Fruit fly (Drosophila melanogaster) whole organism, embryonic: ENCODE measurements around the gene SCOT.

Source experiments
- CG10274 ChIP-seq: fragments of 200-800 bp; sonication (Bioruptor generic); optimal IDR thresholded peaks from 3 replicates; lab custom pipeline; 2017; ENCODE audit warnings: missing biosample characterization, mild to moderate bottlenecking, missing genetic modification characterization
- CG10543 ChIP-seq: fragments of 200-800 bp; sonication (Bioruptor generic); optimal IDR thresholded peaks from 3 replicates; lab custom pipeline; 2017; ENCODE audit warnings: missing biosample characterization, mild to moderate bottlenecking, missing genetic modification characterization, moderate library complexity
- CG10565 ChIP-seq: fragments of 200-800 bp; sonication (Bioruptor generic); optimal IDR thresholded peaks from 3 replicates; lab custom pipeline; 2016; ENCODE audit warnings: missing biosample characterization, mild to moderate bottlenecking, missing genetic modification characterization
- CG12391 ChIP-seq: fragments of 200-800 bp; sonication (Bioruptor generic); optimal IDR thresholded peaks from 3 replicates; lab custom pipeline; 2018; ENCODE audit warnings: missing biosample characterization, mild to moderate bottlenecking, missing genetic modification characterization, moderate library complexity
- CG15073 ChIP-seq: fragments of 200-800 bp; sonication (Bioruptor generic); optimal IDR thresholded peaks from 2 replicates; lab custom pipeline; 2016; ENCODE audit warnings: missing biosample characterization, missing genetic modification characterization
- CG17568 ChIP-seq: fragments of 200-800 bp; sonication (Bioruptor generic); optimal IDR thresholded peaks from 2 replicates; lab custom pipeline; 2018; ENCODE audit warnings: missing biosample characterization, mild to moderate bottlenecking, missing genetic modification characterization, moderate library complexity
- CG18764 ChIP-seq: fragments of 200-800 bp; sonication (Bioruptor generic); optimal IDR thresholded peaks from 3 replicates; lab custom pipeline; 2016; ENCODE audit warnings: missing biosample characterization, missing genetic modification characterization
- CG2875 ChIP-seq: fragments of 200-800 bp; sonication (Bioruptor generic); optimal IDR thresholded peaks from 2 replicates; lab custom pipeline; 2017; ENCODE audit warnings: missing biosample characterization, mild to moderate bottlenecking, missing genetic modification characterization, missing genetic modification reagents
- CG3163 ChIP-seq: fragments of 200-800 bp; sonication (Bioruptor generic); optimal IDR thresholded peaks from 3 replicates; lab custom pipeline; 2016; ENCODE audit warnings: missing biosample characterization, missing genetic modification characterization
- CG42726 ChIP-seq: fragments of 200-800 bp; sonication (Bioruptor generic); IDR thresholded peaks from 2 replicates; pipeline ENCODE4 v1.3.6; 2022; ENCODE audit warnings: missing biosample characterization, missing genetic modification characterization; ENCODE audit not compliant: partially characterized antibody
- CG4617 ChIP-seq: fragments of 200-800 bp; sonication (Bioruptor generic); optimal IDR thresholded peaks from 3 replicates; lab custom pipeline; 2016; ENCODE audit warnings: missing biosample characterization, missing genetic modification characterization, borderline replicate concordance
- CG4730 ChIP-seq: fragments of 200-800 bp; sonication (Bioruptor generic); IDR thresholded peaks from 2 replicates; pipeline ENCODE4 v1.3.6; 2022; ENCODE audit warnings: missing biosample characterization, missing genetic modification characterization
- CG6175 ChIP-seq: fragments of 200-800 bp; sonication (Bioruptor generic); IDR thresholded peaks from 3 replicates; pipeline ENCODE4 v1.3.6; 2022; ENCODE audit warnings: missing biosample characterization, missing genetic modification characterization
- CG7839 ChIP-seq: fragments of 200-800 bp; sonication (Bioruptor generic); optimal IDR thresholded peaks from 3 replicates; lab custom pipeline; 2018; ENCODE audit warnings: missing biosample characterization, mild to moderate bottlenecking, missing genetic modification characterization, moderate library complexity
- CG8290 ChIP-seq, 3 experiments: fragments of 200-800 bp; sonication (Bioruptor generic); optimal IDR thresholded peaks; 2 replicates each; lab custom pipeline; 2016 to 2019; ENCODE audit warnings: missing biosample characterization in 3 of 3, missing genetic modification characterization in 3 of 3, mild to moderate bottlenecking in 2 of 3, moderate library complexity in 1 of 3
- Deaf1 ChIP-seq: fragments of 200-800 bp; optimal IDR thresholded peaks from 3 replicates; lab custom pipeline; 2019; ENCODE audit warnings: missing biosample characterization, mild to moderate bottlenecking, missing genetic modification characterization, moderate library complexity
- Dp ChIP-seq: fragments of 200-800 bp; sonication (Bioruptor generic); optimal IDR thresholded peaks from 2 replicates; lab custom pipeline; 2018; ENCODE audit warnings: missing biosample characterization, mild to moderate bottlenecking, missing genetic modification characterization, moderate library complexity
- Gug ChIP-seq: fragments of 200-800 bp; sonication (Bioruptor generic); IDR thresholded peaks from 4 replicates; pipeline ENCODE4 v1.3.6; 2022; ENCODE audit warnings: missing biosample characterization, missing genetic modification characterization
- HLH3B ChIP-seq: fragments of 200-800 bp; sonication (Bioruptor generic); IDR thresholded peaks from 2 replicates; pipeline ENCODE4 v1.3.6; 2022; ENCODE audit warnings: missing biosample characterization, missing genetic modification characterization
- Mrtf ChIP-seq: fragments of 200-800 bp; sonication (Bioruptor generic); IDR thresholded peaks from 3 replicates; pipeline ENCODE4 v1.3.6; 2022; ENCODE audit warnings: missing biosample characterization, missing genetic modification characterization
- Spps ChIP-seq: fragments of 200-800 bp; sonication (Bioruptor generic); optimal IDR thresholded peaks from 2 replicates; lab custom pipeline; 2018; ENCODE audit warnings: missing biosample characterization, mild to moderate bottlenecking, missing genetic modification characterization
- Xrp1 ChIP-seq: fragments of 200-800 bp; sonication (Bioruptor generic); IDR thresholded peaks from 2 replicates; pipeline ENCODE4 v1.3.6; 2022; ENCODE audit warnings: missing biosample characterization, missing genetic modification characterization
- al ChIP-seq: fragments of 200-800 bp; sonication (Bioruptor generic); IDR thresholded peaks from 2 replicates; pipeline ENCODE4 v1.3.6; 2022; ENCODE audit warnings: missing biosample characterization, missing genetic modification characterization
- ase ChIP-seq: fragments of 200-800 bp; sonication (Bioruptor generic); IDR thresholded peaks from 3 replicates; pipeline ENCODE4 v1.3.6; 2022; ENCODE audit warnings: missing biosample characterization, missing genetic modification characterization
- bcd ChIP-seq: fragments of 200-800 bp; sonication (Bioruptor generic); optimal IDR thresholded peaks from 2 replicates; lab custom pipeline; 2017; ENCODE audit warnings: missing biosample characterization, mild to moderate bottlenecking, missing genetic modification characterization
- bigmax ChIP-seq: fragments of 200-800 bp; sonication (Bioruptor generic); optimal IDR thresholded peaks from 2 replicates; lab custom pipeline; 2018; ENCODE audit warnings: missing biosample characterization, mild to moderate bottlenecking, missing genetic modification characterization
- crp ChIP-seq, 2 experiments: fragments of 200-800 bp; sonication (Bioruptor generic); optimal IDR thresholded peaks; 2 replicates in 1 of 2; 3 replicates in 1 of 2; lab custom pipeline; 2017; ENCODE audit warnings: missing biosample characterization in 2 of 2, missing genetic modification characterization in 2 of 2, mild to moderate bottlenecking in 1 of 2, moderate library complexity in 1 of 2
- dimm ChIP-seq: fragments of 200-800 bp; sonication (Bioruptor generic); IDR thresholded peaks from 2 replicates; pipeline ENCODE4 v1.3.6; 2022; ENCODE audit warnings: missing biosample characterization, missing genetic modification characterization
- dmrt11E ChIP-seq: fragments of 200-800 bp; sonication (Bioruptor generic); optimal IDR thresholded peaks from 3 replicates; lab custom pipeline; 2018; ENCODE audit warnings: missing biosample characterization, mild to moderate bottlenecking, missing genetic modification characterization, moderate library complexity
- exex ChIP-seq: fragments of 200-800 bp; sonication (Bioruptor generic); optimal IDR thresholded peaks from 4 replicates; lab custom pipeline; 2018; ENCODE audit warnings: missing biosample characterization, mild to moderate bottlenecking, missing genetic modification characterization, moderate library complexity
- ham ChIP-seq: fragments of 200-800 bp; sonication (Bioruptor generic); IDR thresholded peaks from 2 replicates; pipeline ENCODE4 v1.3.6; 2022; ENCODE audit warnings: missing biosample characterization, missing genetic modification characterization
- ind ChIP-seq: fragments of 200-800 bp; sonication (Bioruptor generic); optimal IDR thresholded peaks from 3 replicates; lab custom pipeline; 2016; ENCODE audit warnings: missing biosample characterization, missing genetic modification characterization
- lola ChIP-seq, 3 experiments: fragments of >200 bp in 2 of 3; fragments of 200-800 bp in 1 of 3; sonication (Bioruptor generic) in 1 of 3; optimal IDR thresholded peaks; 2 replicates each; lab custom pipeline; 2017 to 2019; ENCODE audit warnings: missing biosample characterization in 3 of 3, missing genetic modification characterization in 3 of 3, mild to moderate bottlenecking in 1 of 3, moderate library complexity in 1 of 3
- maf-S ChIP-seq: fragments of 200-800 bp; sonication (Bioruptor generic); optimal IDR thresholded peaks from 2 replicates; lab custom pipeline; 2016; ENCODE audit warnings: missing biosample characterization, missing genetic modification characterization
- mam ChIP-seq: fragments of 200-800 bp; sonication (Bioruptor generic); optimal IDR thresholded peaks from 3 replicates; lab custom pipeline; 2016; ENCODE audit warnings: missing biosample characterization, missing genetic modification characterization
- pan ChIP-seq, 4 experiments: fragments of >200 bp in 3 of 4; fragments of 200-800 bp in 1 of 4; sonication (Bioruptor generic) in 1 of 4; optimal IDR thresholded peaks in 3 of 4; IDR thresholded peaks in 1 of 4; 2 replicates each; pipeline versions ENCODE4 v1.3.6 to Lab custom; 2017 to 2022; ENCODE audit warnings: missing biosample characterization in 2 of 4, missing genetic modification characterization in 2 of 4, mixed read lengths in 1 of 4
- pb ChIP-seq: fragments of 200-800 bp; sonication (Bioruptor generic); optimal IDR thresholded peaks from 3 replicates; lab custom pipeline; 2016; ENCODE audit warnings: missing biosample characterization, missing genetic modification characterization
- phol ChIP-seq: fragments of 200-800 bp; sonication (Bioruptor generic); optimal IDR thresholded peaks from 3 replicates; lab custom pipeline; 2018; ENCODE audit warnings: missing biosample characterization, mild to moderate bottlenecking, missing genetic modification characterization, moderate library complexity
- pnt ChIP-seq: fragments of 200-800 bp; sonication (Bioruptor generic); optimal IDR thresholded peaks from 3 replicates; lab custom pipeline; 2016; ENCODE audit warnings: missing biosample characterization, missing genetic modification characterization
- prd ChIP-seq, 3 experiments: fragments of >200 bp in 2 of 3; fragments of 200-800 bp in 1 of 3; sonication (Bioruptor generic) in 1 of 3; optimal IDR thresholded peaks in 2 of 3; IDR thresholded peaks in 1 of 3; 2 replicates in 2 of 3; 3 replicates in 1 of 3; pipeline versions ENCODE4 v1.3.6 to Lab custom; 2017 to 2022; ENCODE audit warnings: missing biosample characterization in 1 of 3, missing genetic modification characterization in 1 of 3
- ranshi ChIP-seq: fragments of 200-800 bp; sonication (Bioruptor generic); IDR thresholded peaks from 2 replicates; pipeline ENCODE4 v1.3.6; 2022; ENCODE audit warnings: missing biosample characterization, missing genetic modification characterization
- run ChIP-seq: fragments of 200-800 bp; sonication (Bioruptor generic); optimal IDR thresholded peaks from 3 replicates; lab custom pipeline; 2018; ENCODE audit warnings: missing biosample characterization, mild to moderate bottlenecking, missing genetic modification characterization
- sisA ChIP-seq: fragments of 200-800 bp; sonication (Bioruptor generic); IDR thresholded peaks from 2 replicates; pipeline ENCODE4 v1.3.6; 2022; ENCODE audit warnings: missing biosample characterization, missing genetic modification characterization
- tap ChIP-seq: fragments of 200-800 bp; optimal IDR thresholded peaks from 3 replicates; lab custom pipeline; 2019; ENCODE audit warnings: missing biosample characterization, mild to moderate bottlenecking, missing genetic modification characterization, moderate library complexity
- tgo ChIP-seq: fragments of 200-800 bp; sonication (Bioruptor generic); IDR thresholded peaks from 3 replicates; pipeline ENCODE4 v1.3.6; 2022; ENCODE audit warnings: missing biosample characterization, missing genetic modification characterization
- tin ChIP-seq: fragments of 200-800 bp; sonication (Bioruptor generic); optimal IDR thresholded peaks from 3 replicates; lab custom pipeline; 2016; ENCODE audit warnings: missing biosample characterization, missing genetic modification characterization
- toy ChIP-seq: fragments of 200-800 bp; sonication (Bioruptor generic); IDR thresholded peaks from 2 replicates; pipeline ENCODE4 v1.3.6; 2022; ENCODE audit warnings: missing biosample characterization, missing genetic modification characterization
- trh ChIP-seq: fragments of 200-800 bp; sonication (Bioruptor generic); optimal IDR thresholded peaks from 2 replicates; lab custom pipeline; 2016; ENCODE audit warnings: missing biosample characterization, missing genetic modification characterization
- tx ChIP-seq: fragments of 200-800 bp; sonication (Bioruptor generic); optimal IDR thresholded peaks from 2 replicates; lab custom pipeline; 2016; ENCODE audit warnings: missing biosample characterization, missing genetic modification characterization

SCOT gene

dm6 chr3L:1962964-1963363 lies at the start of gene SCOT (continued):
- TF ChIP-seq Mrtf (GFP tag; lab: Robert Waterston, UW) (peak; percentile 66; the same call in 1 of the 3 replicates), tx (GFP tag; lab: Kevin White, UChicago) (peak; percentile 59), CG15073 (GFP tag; lab: Kevin White, UChicago) (no peak), dmrt11E (tag; lab: Kevin White, UChicago) (no peak), crp (GFP tag; optimal IDR thresholded peaks at IDR 0.05; lab: Kevin White, UChicago) (no peak), Deaf1 (tag; lab: Kevin White, UChicago) (no peak), pb (GFP tag; lab: Kevin White, UChicago) (peak; percentile 58), ranshi (peak; percentile 68; the same call in 1 of the 2 replicates), ind (GFP tag; lab: Kevin White, UChicago) (peak; percentile 66), tin (GFP tag; lab: Kevin White, UChicago) (peak; percentile 41), CG6175 (GFP tag; lab: Robert Waterston, UW) (peak; percentile 52; the same call in 1 of the 3 replicates), CG4617 (GFP tag; lab: Kevin White, UChicago) (no peak), pan (optimal IDR thresholded peaks at IDR 0.05; lab: Kevin White, UChicago) (no peak), pan (GFP tag; optimal IDR thresholded peaks at IDR 0.05 in 1 of 2, IDR thresholded peaks at IDR 0.05 in 1 of 2) (peak in 1 of 2 experiments; percentile 89), CG10274 (GFP tag; lab: Kevin White, UChicago) (no peak), CG10565 (GFP tag; lab: Kevin White, UChicago) (no peak), CG18764 (GFP tag; lab: Kevin White, UChicago) (peak; percentile 12), Spps (no peak), CG3163 (GFP tag; lab: Kevin White, UChicago) (peak; percentile 74), trh (GFP tag; lab: Kevin White, UChicago) (no peak), CG12391 (tag; lab: Kevin White, UChicago) (peak; percentile 70), bcd (GFP tag; lab: Kevin White, UChicago) (peak; percentile 43), al (peak; percentile 43; the same call in 1 of the 2 replicates), run (tag; lab: Kevin White, UChicago) (peak; percentile 61), CG4730 (GFP tag; lab: Robert Waterston, UW) (peak; percentile 72), bigmax (GFP tag; lab: Kevin White, UChicago) (no peak), lola (GFP tag; optimal IDR thresholded peaks at IDR 0.05; lab: Kevin White, UChicago) (no peak), dimm (GFP tag; lab: Robert Waterston, UW) (peak; percentile 49), phol (tag; lab: Kevin White, UChicago) (peak; percentile 52), CG42726 (GFP tag; lab: Robert Waterston, UW) (no peak), sisA (GFP tag; lab: Robert Waterston, UW) (peak; percentile 77), HLH3B (GFP tag; lab: Robert Waterston, UW) (peak; percentile 80), CG7839 (tag; lab: Kevin White, UChicago) (no peak), CG17568 (GFP tag; lab: Kevin White, UChicago) (no peak), ase (peak; percentile 78), pnt (GFP tag; lab: Kevin White, UChicago) (peak; percentile 18), maf-S (GFP tag; lab: Kevin White, UChicago) (no peak), tap (no peak), CG10543 (GFP tag; lab: Kevin White, UChicago) (peak; percentile 27), ham (GFP tag; lab: Robert Waterston, UW) (no peak), Dp (GFP tag; lab: Kevin White, UChicago) (no peak), Xrp1 (GFP tag; lab: Robert Waterston, UW) (peak; percentile 86), toy (GFP tag; lab: Robert Waterston, UW) (no peak), CG2875 (GFP tag; lab: Kevin White, UChicago) (peak; percentile 69), CG8290 (GFP tag; optimal IDR thresholded peaks at IDR 0.05; lab: Kevin White, UChicago) (no peak), CG8290 (tag; optimal IDR thresholded peaks at IDR 0.05; lab: Kevin White, UChicago) (no peak), mam (peak; percentile 61), Gug (GFP tag; lab: Robert Waterston, UW) (peak; percentile 75), exex (tag; lab: Kevin White, UChicago) (no peak), tgo (peak; percentile 78), prd (optimal IDR thresholded peaks at IDR 0.05; lab: Kevin White, UChicago) (no peak), prd (GFP tag; IDR thresholded peaks at IDR 0.05; lab: Robert Waterston, UW) (peak; percentile 80)
